Worm (Caenorhabditis elegans): ENCODE results near the gene pdf-2.

pdf-2 gene

ce11 chrX:2188885-2189284, 25.7 kb downstream of the pdf-2 start:
- TF ChIP-seq mdl-1 (tag; optimal IDR thresholded peaks at IDR 0.05) (no peak), unc-62 (GFP tag; optimal IDR thresholded peaks at IDR 0.05) (no peak), gmeb-1 (tag; optimal IDR thresholded peaks at IDR 0.05) (no peak), peb-1 (tag; optimal IDR thresholded peaks at IDR 0.05) (no peak), sma-3 (GFP tag; optimal IDR thresholded peaks at IDR 0.05) (no peak), Y55F3AM.14 (GFP tag; optimal IDR thresholded peaks at IDR 0.05) (no peak), F13H6.1 (tag; optimal IDR thresholded peaks at IDR 0.05) (peak; percentile 21), crh-2 (tag; optimal IDR thresholded peaks at IDR 0.05) (no peak), elt-3 (tag; optimal IDR thresholded peaks at IDR 0.05) (no peak), sma-9 (GFP tag; optimal IDR thresholded peaks at IDR 0.05) (peak; percentile 13), sma-9 (tag; optimal IDR thresholded peaks at IDR 0.05) (no peak)

DNA sequence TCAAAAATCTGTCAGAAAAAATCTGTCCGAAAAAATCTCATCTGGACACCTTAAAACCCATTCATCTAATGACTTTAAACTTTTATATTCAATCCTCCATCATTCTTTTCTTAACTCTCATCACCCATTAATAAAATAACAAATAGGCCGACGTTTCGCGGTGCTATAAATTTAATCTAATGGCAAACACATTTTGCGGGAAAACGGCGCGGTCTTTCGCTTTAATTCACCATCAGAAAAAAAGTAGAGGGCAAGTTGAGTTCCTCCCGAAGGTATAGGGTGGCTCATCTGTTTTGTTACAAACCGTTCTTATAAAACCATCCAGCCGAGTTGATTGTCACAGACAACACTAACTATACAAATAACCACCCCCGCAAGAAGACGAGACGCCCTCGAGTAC, 27.6 kb downstream of the pdf-2 start:
- TF ChIP-seq nhr-21 (tag; optimal IDR thresholded peaks at IDR 0.05) (no peak), C34F6.9 (tag; optimal IDR thresholded peaks at IDR 0.05) (no peak), elt-1 (tag; optimal IDR thresholded peaks at IDR 0.05) (no peak), ama-1 (optimal IDR thresholded peaks at IDR 0.05) (no peak)

DNA sequence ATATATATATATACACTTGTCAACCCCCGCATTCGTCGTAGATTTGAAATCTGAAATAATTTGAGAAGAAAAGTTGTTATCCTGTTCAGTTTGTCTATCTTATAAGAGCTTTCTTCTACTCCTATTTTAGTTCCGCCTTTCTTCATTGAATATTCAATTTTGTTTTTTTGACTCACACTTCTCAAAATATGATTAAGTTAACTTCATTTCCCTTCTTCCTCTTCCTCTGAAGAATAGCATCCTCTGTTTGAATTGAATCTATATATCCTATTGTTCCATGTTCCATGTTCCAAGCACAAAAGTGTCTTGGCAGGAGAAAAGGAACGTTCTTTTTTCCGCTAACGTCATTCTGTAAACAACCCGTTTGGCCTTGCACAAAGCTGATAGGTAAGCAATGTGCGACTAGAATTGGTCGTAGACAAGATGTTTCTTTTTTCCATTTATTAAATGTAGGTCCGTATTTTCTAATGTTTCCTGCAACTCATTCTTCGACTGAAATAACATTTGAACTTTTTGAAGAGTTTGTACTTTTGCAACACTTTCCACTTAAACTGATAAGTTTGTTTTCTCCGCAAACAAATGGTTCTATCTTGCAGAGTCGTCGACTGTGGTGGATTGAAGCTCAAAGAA, 28.9 kb downstream of the pdf-2 start, which contains the start of gene gap-1:
Gene gap-1, plus strand, starts transcription at position 580 of the 630 bp plus-strand sequence.
- TF ChIP-seq egl-27 (tag; optimal IDR thresholded peaks at IDR 0.05) (peak; percentile 11), nhr-237 (tag; optimal IDR thresholded peaks at IDR 0.05) (no peak), nhr-23 (tag; optimal IDR thresholded peaks at IDR 0.05) (no peak)

- TF ChIP-seq nhr-23 (tag; optimal IDR thresholded peaks at IDR 0.05) (no peak), mbf-1 (tag; optimal IDR thresholded peaks at IDR 0.05) (no peak), nhr-10 (tag; optimal IDR thresholded peaks at IDR 0.05) (no peak), unc-62 (GFP tag; optimal IDR thresholded peaks at IDR 0.05) (no peak), C34F6.9 (tag; optimal IDR thresholded peaks at IDR 0.05) (no peak), gmeb-1 (tag; optimal IDR thresholded peaks at IDR 0.05) (no peak), sem-4 (tag; optimal IDR thresholded peaks at IDR 0.05) (no peak), F13H6.1 (tag; optimal IDR thresholded peaks at IDR 0.05) (no peak), sma-3 (GFP tag; optimal IDR thresholded peaks at IDR 0.05) (no peak), nhr-237 (tag; optimal IDR thresholded peaks at IDR 0.05) (no peak), nhr-77 (tag; optimal IDR thresholded peaks at IDR 0.05) (no peak), nhr-21 (tag; optimal IDR thresholded peaks at IDR 0.05) (no peak), Y55F3AM.14 (GFP tag; optimal IDR thresholded peaks at IDR 0.05) (no peak), ceh-82 (tag; optimal IDR thresholded peaks at IDR 0.05) (no peak), blmp-1 (tag; optimal IDR thresholded peaks at IDR 0.05; ENCODE audit: insufficient read depth) (no peak), lin-13 (GFP tag; optimal IDR thresholded peaks at IDR 0.05) (no peak), lin-39 (tag; optimal IDR thresholded peaks at IDR 0.05) (no peak), dmd-4 (tag; optimal IDR thresholded peaks at IDR 0.05) (no peak), snpc-4 (tag; optimal IDR thresholded peaks at IDR 0.05) (no peak)
These were observed 34.3 kb downstream of the pdf-2 start for ce11 chrX:2197444-2197843.

DNA sequence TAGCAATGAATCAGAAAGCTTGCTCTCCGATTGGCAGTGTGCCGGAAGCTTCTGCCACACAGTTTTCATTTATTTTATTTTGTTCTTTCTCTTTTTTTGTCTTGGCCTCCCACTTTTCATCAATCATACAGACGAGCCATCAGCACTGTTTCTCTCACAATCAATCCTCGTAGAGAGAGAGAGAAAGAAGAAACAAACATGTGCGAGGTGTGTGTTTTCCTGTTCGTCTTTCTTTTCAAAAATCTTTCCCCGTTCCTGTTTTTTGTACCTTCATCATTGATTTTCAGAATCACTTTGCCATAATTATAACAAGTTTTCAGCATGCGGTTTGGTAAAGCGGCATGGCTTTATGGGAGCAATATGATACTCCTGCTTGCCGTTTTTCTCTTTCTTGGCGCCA, 36.0 kb downstream of the pdf-2 start, which contains the start of gene T24C12.1:
Gene T24C12.1, plus strand, starts transcription at position 301 of the 400 bp plus-strand sequence.
- no peak for TF ChIP-seq mab-5 (tag; optimal IDR thresholded peaks at IDR 0.05)

ce11 chrX:2203760-2204159, 40.6 kb downstream of the pdf-2 start, which contains the start of gene T24C12.3:
Gene T24C12.3, minus strand, starts transcription at chrX:2203893.
- TF ChIP-seq nhr-12 (tag; optimal IDR thresholded peaks at IDR 0.05) (no peak), mdl-1 (tag; optimal IDR thresholded peaks at IDR 0.05) (no peak), lin-13 (GFP tag; optimal IDR thresholded peaks at IDR 0.05) (no peak), aly-2 (tag; optimal IDR thresholded peaks at IDR 0.05) (no peak), F13H6.1 (tag; optimal IDR thresholded peaks at IDR 0.05) (no peak), fos-1 (tag; optimal IDR thresholded peaks at IDR 0.05) (peak; percentile 80), alr-1 (tag; optimal IDR thresholded peaks at IDR 0.05) (no peak), zag-1 (tag; optimal IDR thresholded peaks at IDR 0.05) (no peak)
